In genomic region chrX:9931362-9931761, ce11 we compare ENCODE assay signal across 7 worm cellular contexts.
A peak's percentile ranks its signal among the peaks of the same experiment; 100 is the strongest.
TF ChIP-seq lines count a peak whose summit lies in the region.

TSS of gene nra-3 (minus strand) at chrX:9931462.

TF ChIP-seq in whole organism, L1 larva, 84 proteins besides CTCF, POLR2A, EP300 and RAD21:
- TF ChIP-seq C16A3.4 (tag; optimal IDR thresholded peaks at IDR 0.05; lab: Kevin White, UChicago) (no peak), rnt-1 (tag; optimal IDR thresholded peaks at IDR 0.05; lab: Kevin White, UChicago) (peak; percentile 4), lin-14 (GFP tag; optimal IDR thresholded peaks at IDR 0.05; lab: Kevin White, UChicago) (peak; percentile 16), ztf-4 (tag; optimal IDR thresholded peaks at IDR 0.05; lab: Kevin White, UChicago) (no peak), nhr-76 (tag; optimal IDR thresholded peaks at IDR 0.05; lab: Kevin White, UChicago) (no peak)

TF ChIP-seq in whole organism, L2 larva, 48 proteins besides CTCF, POLR2A, EP300 and RAD21:
- TF ChIP-seq F13H6.1 (tag; optimal IDR thresholded peaks at IDR 0.05; lab: Kevin White, UChicago) = peak; percentile 17
- no peak for TF ChIP-seq ztf-11 (tag; optimal IDR thresholded peaks at IDR 0.05; lab: Kevin White, UChicago)

TF ChIP-seq in whole organism, L4 larva, 104 proteins besides CTCF, POLR2A, EP300 and RAD21:
- TF ChIP-seq ctbp-1 (GFP tag; IDR thresholded peaks at IDR 0.05; lab: Robert Waterston, UW) = 0 out of 2 replicates have a peak, but pooled peaks have one; percentile 17
- TF ChIP-seq set-16 (GFP tag; IDR thresholded peaks at IDR 0.05; lab: Robert Waterston, UW) = 0 out of 2 replicates have a peak, but pooled peaks have one; percentile 15
- TF ChIP-seq snpc-4 (tag; optimal IDR thresholded peaks at IDR 0.05; lab: Kevin White, UChicago) = no peak
- 0 out of 2 replicates have a peak, but pooled peaks have one; percentile 27 for TF ChIP-seq tag-97 (GFP tag; IDR thresholded peaks at IDR 0.05; lab: Robert Waterston, UW)

TF ChIP-seq in whole organism, early embryonic, 17 proteins besides CTCF, POLR2A, EP300 and RAD21:
- TF ChIP-seq tbx-11 (GFP tag; IDR thresholded peaks at IDR 0.05; lab: Robert Waterston, UW) (0 out of 2 replicates have a peak, but pooled peaks have one; percentile 16), tra-4 (tag; optimal IDR thresholded peaks at IDR 0.05; lab: Kevin White, UChicago) (no peak), sea-1 (GFP tag; conservative IDR thresholded peaks at IDR 0.05; lab: Robert Waterston, UW) (0 out of 2 replicates have a peak, but pooled peaks have one; percentile 27), B0310.2 (tag; optimal IDR thresholded peaks at IDR 0.05; lab: Kevin White, UChicago) (no peak), hmg-4 (GFP tag; optimal IDR thresholded peaks at IDR 0.05; lab: Kevin White, UChicago) (peak; percentile 61), F13C5.2 (tag; optimal IDR thresholded peaks at IDR 0.05; lab: Kevin White, UChicago) (no peak), flt-1 (GFP tag; IDR thresholded peaks at IDR 0.05; lab: Robert Waterston, UW) (no peak), aly-1 (tag; optimal IDR thresholded peaks at IDR 0.05; lab: Kevin White, UChicago) (no peak), ama-1 (optimal IDR thresholded peaks at IDR 0.05; lab: Kevin White, UChicago) (no peak)

TF ChIP-seq in whole organism, late embryonic, 69 proteins besides CTCF, POLR2A, EP300 and RAD21:
- TF ChIP-seq Y22D7AL.16 (tag; optimal IDR thresholded peaks at IDR 0.05; lab: Kevin White, UChicago) = no peak
- peak; percentile 31 for TF ChIP-seq rnt-1 (tag; optimal IDR thresholded peaks at IDR 0.05; lab: Kevin White, UChicago)
- peak; percentile 19 for TF ChIP-seq ref-2 (tag; optimal IDR thresholded peaks at IDR 0.05; lab: Kevin White, UChicago)
- peak; percentile 41 for TF ChIP-seq unc-42 (tag; optimal IDR thresholded peaks at IDR 0.05; lab: Kevin White, UChicago)
- TF ChIP-seq tbx-2 (tag; optimal IDR thresholded peaks at IDR 0.05; lab: Kevin White, UChicago) = peak; percentile 44
TF ChIP-seq in whole organism, late embryonic: peak in this region for 4.

TF ChIP-seq in whole organism, midembryonic, 9 proteins besides CTCF, POLR2A, EP300 and RAD21:
- no peak for TF ChIP-seq ref-1 (GFP tag; conservative IDR thresholded peaks at IDR 0.05; lab: Robert Waterston, UW)
- no peak for TF ChIP-seq klf-2 (GFP tag; conservative IDR thresholded peaks at IDR 0.05; lab: Robert Waterston, UW)
- peak; percentile 54; the same call in 1 of the 2 replicates for TF ChIP-seq ztf-23 (GFP tag; IDR thresholded peaks at IDR 0.05; lab: Robert Waterston, UW)

TF ChIP-seq in whole organism, mixed stage, embryonic, 35 proteins besides CTCF, POLR2A, EP300 and RAD21:
- TF ChIP-seq cnd-1 (tag; optimal IDR thresholded peaks at IDR 0.05; lab: Kevin White, UChicago) (peak; percentile 1), elt-1 (tag; optimal IDR thresholded peaks at IDR 0.05; lab: Kevin White, UChicago; ENCODE audit: borderline replicate concordance, insufficient read depth) (no peak), nhr-2 (tag; optimal IDR thresholded peaks at IDR 0.05; lab: Kevin White, UChicago) (peak; percentile 15), M03D4.4 (tag; optimal IDR thresholded peaks at IDR 0.05; lab: Kevin White, UChicago) (no peak), hlh-1 (tag; optimal IDR thresholded peaks at IDR 0.05; lab: Kevin White, UChicago) (no peak), snpc-4 (tag; optimal IDR thresholded peaks at IDR 0.05; lab: Kevin White, UChicago) (no peak), unc-62 (GFP tag; optimal IDR thresholded peaks at IDR 0.05; lab: Kevin White, UChicago) (no peak), ceh-83 (GFP tag; optimal IDR thresholded peaks at IDR 0.05; lab: Kevin White, UChicago) (no peak), lin-13 (tag; optimal IDR thresholded peaks at IDR 0.05; lab: Kevin White, UChicago) (no peak), ces-1 (GFP tag; optimal IDR thresholded peaks at IDR 0.05; lab: Kevin White, UChicago) (peak; percentile 17)
